Fruit fly (Drosophila melanogaster) whole organism, adult: Measurements from ENCODE around the gene EloB.

Source experiments
- CG11617 ChIP-seq: fragments of 200-800 bp; sonication (Bioruptor generic); optimal IDR thresholded peaks from 2 replicates; lab custom pipeline; 2017; ENCODE audit warnings: mild to moderate bottlenecking, missing biosample characterization, missing genetic modification reagents, missing genetic modification characterization
- CG14711 ChIP-seq: fragments of 200-800 bp; sonication (Bioruptor generic); optimal IDR thresholded peaks from 2 replicates; lab custom pipeline; 2018; ENCODE audit warnings: missing biosample characterization, mild to moderate bottlenecking, missing genetic modification characterization, moderate library complexity
- CG33017 ChIP-seq: fragments of 200-800 bp; sonication (Bioruptor generic); optimal IDR thresholded peaks from 2 replicates; lab custom pipeline; 2018; ENCODE audit warnings: missing biosample characterization, mild to moderate bottlenecking, missing genetic modification characterization, moderate library complexity
- CG7101 ChIP-seq: fragments of 200-800 bp; sonication (Bioruptor generic); optimal IDR thresholded peaks from 2 replicates; lab custom pipeline; 2018; ENCODE audit warnings: missing biosample characterization, mild to moderate bottlenecking, missing genetic modification characterization, moderate library complexity
- Hr96 ChIP-seq: fragments of 200-800 bp; sonication (Bioruptor generic); optimal IDR thresholded peaks from 2 replicates; lab custom pipeline; 2016; ENCODE audit warnings: missing biosample characterization, missing genetic modification characterization
- bab1 ChIP-seq: fragments of 200-800 bp; sonication (Bioruptor generic); optimal IDR thresholded peaks from 3 replicates; lab custom pipeline; 2019; ENCODE audit warnings: missing biosample characterization, mild to moderate bottlenecking, missing genetic modification characterization, moderate library complexity
- kay ChIP-seq: fragments of 200-800 bp; sonication (Bioruptor generic); peaks from one replicate; lab custom pipeline; 2016; ENCODE audit warnings: missing biosample characterization, missing genetic modification characterization, borderline replicate concordance
- pad ChIP-seq: fragments of 200-800 bp; sonication (Bioruptor generic); optimal IDR thresholded peaks from 3 replicates; lab custom pipeline; 2017; ENCODE audit warnings: missing biosample characterization, missing genetic modification characterization, mild to moderate bottlenecking, moderate library complexity, missing genetic modification reagents
- tj ChIP-seq: fragments of 200-800 bp; sonication (Bioruptor generic); optimal IDR thresholded peaks from 3 replicates; lab custom pipeline; 2017; ENCODE audit warnings: missing biosample characterization, mild to moderate bottlenecking, missing genetic modification characterization, moderate library complexity
- toe ChIP-seq: fragments of 200-800 bp; sonication (Bioruptor generic); optimal IDR thresholded peaks from 2 replicates; lab custom pipeline; 2016; ENCODE audit warnings: missing biosample characterization, missing genetic modification characterization

dm6 chr3R:20552093-20552492, 27.6 kb downstream of the EloB start, which contains the start of gene Stat92E:
- no peak for TF ChIP-seq pad (GFP tag; lab: Kevin White, UChicago)
- TF ChIP-seq Hr96 (GFP tag; lab: Kevin White, UChicago): no peak
- no peak for TF ChIP-seq CG33017
- TF ChIP-seq CG11617 (GFP tag; lab: Kevin White, UChicago): no peak
- TF ChIP-seq tj (GFP tag; lab: Kevin White, UChicago): peak; percentile 24
- no peak for TF ChIP-seq CG14711 (tag; lab: Kevin White, UChicago)
- peak; percentile 21 for TF ChIP-seq kay (GFP tag; lab: Kevin White, UChicago)
- TF ChIP-seq bab1: no peak
- TF ChIP-seq toe (GFP tag; lab: Kevin White, UChicago): no peak
- no peak for TF ChIP-seq CG7101
